Worm (Caenorhabditis elegans): Measurements from ENCODE around the gene C12D8.21.

C12D8.21 gene

ce11 chrV:10266050-10266449 lies 25.1 kb upstream of the C12D8.21 start:
- TF ChIP-seq nhr-28 (tag; optimal IDR thresholded peaks at IDR 0.05) (no peak), aly-2 (tag; optimal IDR thresholded peaks at IDR 0.05) (no peak), unc-62 (GFP tag; optimal IDR thresholded peaks at IDR 0.05) (no peak), elt-1 (tag; optimal IDR thresholded peaks at IDR 0.05) (no peak), nhr-43 (tag; optimal IDR thresholded peaks at IDR 0.05; ENCODE audit: poor library complexity, severe bottlenecking) (no peak)

ce11 chrV:10265019-10265418 lies 24.0 kb upstream of the C12D8.21 start:
- TF ChIP-seq nhr-237 (tag; optimal IDR thresholded peaks at IDR 0.05), result no peak
- no peak for TF ChIP-seq snpc-4 (tag; optimal IDR thresholded peaks at IDR 0.05)
- TF ChIP-seq zag-1 (tag; optimal IDR thresholded peaks at IDR 0.05), result no peak
- TF ChIP-seq ztf-11 (tag; optimal IDR thresholded peaks at IDR 0.05), result no peak
- peak; percentile 58 for TF ChIP-seq pha-4 (tag; optimal IDR thresholded peaks at IDR 0.05)
- no peak for TF ChIP-seq ceh-28 (tag; optimal IDR thresholded peaks at IDR 0.05)

ce11 chrV:10260460-10260859 lies 19.5 kb upstream of the C12D8.21 start, which contains the start of gene sri-18:
Gene sri-18 (minus strand): TSS chrV:10260560.
- TF ChIP-seq hmg-11 (tag; optimal IDR thresholded peaks at IDR 0.05) (no peak), sea-2 (GFP tag; optimal IDR thresholded peaks at IDR 0.05) (no peak), nhr-11 (tag; optimal IDR thresholded peaks at IDR 0.05) (no peak), fos-1 (tag; optimal IDR thresholded peaks at IDR 0.05) (no peak), elt-2 (tag; optimal IDR thresholded peaks at IDR 0.05) (no peak), R02D3.7 (tag; optimal IDR thresholded peaks at IDR 0.05) (no peak), unc-39 (tag; optimal IDR thresholded peaks at IDR 0.05) (no peak), nhr-12 (tag; optimal IDR thresholded peaks at IDR 0.05) (no peak), zag-1 (tag; optimal IDR thresholded peaks at IDR 0.05) (no peak), nhr-25 (tag; optimal IDR thresholded peaks at IDR 0.05) (no peak), lsy-12 (tag; optimal IDR thresholded peaks at IDR 0.05) (no peak), nhr-43 (tag; optimal IDR thresholded peaks at IDR 0.05; ENCODE audit: poor library complexity, severe bottlenecking) (no peak), nhr-23 (tag; optimal IDR thresholded peaks at IDR 0.05) (no peak), elt-1 (tag; optimal IDR thresholded peaks at IDR 0.05) (no peak), ceh-16 (tag; optimal IDR thresholded peaks at IDR 0.05) (no peak), nhr-237 (tag; optimal IDR thresholded peaks at IDR 0.05) (no peak)

- TF ChIP-seq ceh-82 (tag; optimal IDR thresholded peaks at IDR 0.05) (no peak), pqm-1 (tag; optimal IDR thresholded peaks at IDR 0.05) (peak; percentile 84), R02D3.7 (tag; optimal IDR thresholded peaks at IDR 0.05) (no peak), jun-1 (tag; optimal IDR thresholded peaks at IDR 0.05) (peak; percentile 27), elt-2 (tag; optimal IDR thresholded peaks at IDR 0.05) (peak; percentile 81), elt-3 (tag; optimal IDR thresholded peaks at IDR 0.05) (no peak), lin-39 (tag; optimal IDR thresholded peaks at IDR 0.05) (no peak), nfya-1 (tag; optimal IDR thresholded peaks at IDR 0.05; ENCODE audit: insufficient read depth) (no peak), pha-4 (tag; optimal IDR thresholded peaks at IDR 0.05) (peak; percentile 70), nhr-25 (tag; optimal IDR thresholded peaks at IDR 0.05) (no peak), daf-12 (tag; optimal IDR thresholded peaks at IDR 0.05) (no peak)
Observed at ce11 chrV:10256050-10256449, 15.1 kb upstream of the C12D8.21 start, which contains the start of gene nhr-232. Gene nhr-232 (plus strand): TSS chrV:10256170.

ce11 chrV:10255005-10255472 lies 14.1 kb upstream of the C12D8.21 start, which contains the start of gene rop-1:
Gene rop-1 (minus strand): TSS chrV:10255055.
- no peak for TF ChIP-seq unc-62 (GFP tag; optimal IDR thresholded peaks at IDR 0.05)
- no peak for TF ChIP-seq nhr-28 (tag; optimal IDR thresholded peaks at IDR 0.05)
- no peak for TF ChIP-seq snpc-4 (tag; optimal IDR thresholded peaks at IDR 0.05)
- peak; percentile 7 for TF ChIP-seq nfya-1 (tag; optimal IDR thresholded peaks at IDR 0.05; ENCODE audit: insufficient read depth)
- peak; percentile 32 for TF ChIP-seq pqm-1 (tag; optimal IDR thresholded peaks at IDR 0.05)
- TF ChIP-seq fkh-2 (tag; optimal IDR thresholded peaks at IDR 0.05), result no peak
- TF ChIP-seq elt-2 (tag; optimal IDR thresholded peaks at IDR 0.05), result peak; percentile 13
- TF ChIP-seq hmg-11 (tag; optimal IDR thresholded peaks at IDR 0.05), result no peak
- TF ChIP-seq pha-4 (tag; optimal IDR thresholded peaks at IDR 0.05), result peak; percentile 62
- no peak for TF ChIP-seq nhr-76 (tag; optimal IDR thresholded peaks at IDR 0.05)
- no peak for TF ChIP-seq ZK546.5 (tag; optimal IDR thresholded peaks at IDR 0.05)

All from whole organism, L3 larva.